Worm (Caenorhabditis elegans): ENCODE data around the gene elo-4.

The elo-4 gene

DNA sequence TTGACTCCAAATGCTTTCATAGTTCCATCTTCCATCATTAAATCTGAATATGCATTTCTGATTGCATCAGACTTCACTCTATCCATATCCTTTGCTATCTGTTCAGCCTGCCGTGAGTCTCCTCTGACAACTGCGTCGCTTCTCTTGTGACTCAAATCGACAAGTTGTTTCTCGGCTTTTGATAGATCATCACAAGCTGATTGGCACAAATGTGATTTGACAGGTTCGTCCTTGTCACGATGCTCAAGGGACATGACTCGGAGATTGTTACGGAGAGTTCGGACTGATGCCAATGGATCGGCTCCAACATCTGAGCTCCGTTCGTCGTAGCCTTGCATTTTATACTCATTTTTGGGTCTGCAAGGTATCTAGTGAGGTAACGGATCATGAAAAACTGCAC lies 5.3 kb downstream of the elo-4 start:
- TF ChIP-seq F57C9.4 (tag; optimal IDR thresholded peaks at IDR 0.05) (no peak), F39B2.1 (GFP tag; IDR thresholded peaks at IDR 0.05) (no peak), F52B5.7 (tag; optimal IDR thresholded peaks at IDR 0.05) (no peak), B0261.1 (tag; optimal IDR thresholded peaks at IDR 0.05) (no peak), athp-1 (tag; optimal IDR thresholded peaks at IDR 0.05) (no peak), attf-5 (GFP tag; optimal IDR thresholded peaks at IDR 0.05) (no peak), gei-17 (GFP tag; optimal IDR thresholded peaks at IDR 0.05) (no peak), nhr-90 (tag; optimal IDR thresholded peaks at IDR 0.05) (no peak), attf-6 (GFP tag; IDR thresholded peaks at IDR 0.05) (no peak), let-526 (GFP tag; IDR thresholded peaks at IDR 0.05) (no peak), B0019.2 (GFP tag; conservative IDR thresholded peaks at IDR 0.05) (no peak), F57A8.1 (GFP tag; optimal IDR thresholded peaks at IDR 0.05) (no peak), atf-7 (tag; optimal IDR thresholded peaks at IDR 0.05) (no peak), lag-1 (GFP tag; IDR thresholded peaks at IDR 0.05) (no peak), ztf-25 (GFP tag; IDR thresholded peaks at IDR 0.05) (no peak), snpc-1.1 (tag; optimal IDR thresholded peaks at IDR 0.05; ENCODE audit: insufficient read depth) (no peak), nhr-179 (tag; optimal IDR thresholded peaks at IDR 0.05) (no peak), snpc-4 (GFP tag; optimal IDR thresholded peaks at IDR 0.05) (no peak), snpc-4 (tag; optimal IDR thresholded peaks at IDR 0.05) (no peak), F49E8.2 (tag; optimal IDR thresholded peaks at IDR 0.05; ENCODE audit: insufficient read depth) (no peak)

DNA sequence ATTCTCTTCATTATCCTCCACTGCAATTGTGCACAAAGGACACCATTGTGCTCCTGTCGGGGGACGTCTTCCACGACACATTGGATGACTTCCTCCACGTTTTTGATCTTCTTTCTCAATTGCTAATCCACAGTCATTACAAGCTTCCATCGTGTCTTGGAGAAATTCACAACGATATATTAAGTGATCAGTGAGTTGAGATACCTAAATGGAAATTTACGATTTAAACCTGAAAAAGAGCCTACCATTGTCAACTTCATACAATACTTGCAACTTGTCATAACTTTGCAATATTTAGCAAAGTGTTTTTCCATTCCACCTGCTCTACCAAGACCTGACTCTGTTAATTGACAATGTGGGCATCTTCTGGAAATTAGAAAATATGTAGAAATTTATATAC lies 6.2 kb downstream of the elo-4 start:
- no peak for TF ChIP-seq sdz-38 (tag; optimal IDR thresholded peaks at IDR 0.05)
- no peak for TF ChIP-seq efl-1 (GFP tag; optimal IDR thresholded peaks at IDR 0.05)

DNA sequence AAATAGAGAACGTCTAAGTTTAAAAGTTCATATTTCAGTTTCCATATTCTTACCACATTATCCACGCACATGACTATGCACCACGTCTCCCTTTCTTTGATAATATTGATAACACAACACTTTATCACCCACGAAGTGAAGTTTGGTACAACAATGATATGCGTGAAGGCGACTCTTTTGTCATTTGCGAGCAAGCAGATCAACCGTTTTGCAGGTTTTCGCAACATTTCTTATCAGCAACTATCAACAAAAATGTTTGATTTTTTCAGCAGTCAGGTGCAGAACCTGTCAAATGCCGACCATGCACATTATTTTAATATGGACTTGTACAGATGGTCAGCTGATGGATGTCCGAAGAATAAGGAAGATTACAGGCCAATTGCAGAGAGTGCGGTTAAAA lies 7.5 kb downstream of the elo-4 start:
- TF ChIP-seq ztf-22 (GFP tag; optimal IDR thresholded peaks at IDR 0.05) (peak; percentile 47), tlf-1 (GFP tag; optimal IDR thresholded peaks at IDR 0.05) (no peak), ets-4 (GFP tag; optimal IDR thresholded peaks at IDR 0.05) (peak; percentile 76), pha-4 (tag; optimal IDR thresholded peaks at IDR 0.05) (peak; percentile 52), nhr-80 (tag; optimal IDR thresholded peaks at IDR 0.05) (peak; percentile 98), dox-1 (GFP tag; IDR thresholded peaks at IDR 0.05) (peak; percentile 65), let-607 (tag; optimal IDR thresholded peaks at IDR 0.05) (peak; percentile 41 to 51), attf-6 (GFP tag; IDR thresholded peaks at IDR 0.05) (no peak), unc-62 (GFP tag; optimal IDR thresholded peaks at IDR 0.05) (peak; percentile 12), tbp1 (GFP tag; optimal IDR thresholded peaks at IDR 0.05) (peak; percentile 22), lin-54 (GFP tag; optimal IDR thresholded peaks at IDR 0.05) (no peak), mes-4 (tag; optimal IDR thresholded peaks at IDR 0.05) (no peak), atf-7 (tag; optimal IDR thresholded peaks at IDR 0.05) (peak; percentile 61), lsl-1 (GFP tag; optimal IDR thresholded peaks at IDR 0.05) (no peak), nfyb-1 (GFP tag; IDR thresholded peaks at IDR 0.05) (0 out of 2 replicates have a peak, but pooled peaks have one; percentile 52)

DNA sequence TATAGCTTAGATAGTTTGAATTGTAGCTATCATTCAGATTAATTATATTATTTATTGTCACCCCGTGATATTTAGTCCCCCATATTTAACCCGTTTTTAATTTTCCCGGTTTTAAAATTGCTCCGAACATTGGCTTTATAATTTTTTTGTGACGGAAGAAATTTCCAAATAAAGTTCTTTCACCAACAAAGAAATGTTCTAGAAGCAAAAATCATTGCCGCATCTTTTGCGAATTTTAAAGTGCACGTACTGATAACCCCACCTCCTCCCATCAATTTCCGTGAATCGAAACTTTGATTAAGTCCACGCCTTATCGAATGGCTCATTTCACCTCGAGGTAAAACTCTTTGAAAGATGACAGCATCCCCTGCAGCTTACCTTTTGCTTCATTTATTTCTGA lies 9.3 kb downstream of the elo-4 start, which contains the start of gene C40H1.7:
TSS of gene C40H1.7 (plus strand) at position 301 of the 400 bp plus-strand sequence.
- TF ChIP-seq madf-10 (tag; optimal IDR thresholded peaks at IDR 0.05) (no peak), nhr-80 (tag; optimal IDR thresholded peaks at IDR 0.05) (peak; percentile 38)

Measured in whole organism, young adult.